Fruit fly (Drosophila melanogaster): Measurements from ENCODE around the gene Tbc1d15-17.

The Tbc1d15-17 gene

dm6 chr2L:207129-207813 lies at the start of gene Tbc1d15-17, which contains the start of gene CG11617:
Gene Tbc1d15-17 (plus strand): TSS chr2L:207179.
Gene CG11617 (minus strand): TSS chr2L:207297.
- TF ChIP-seq CG4318 (GFP tag; optimal IDR thresholded peaks at IDR 0.05) = no peak
- no peak for TF ChIP-seq cyc (GFP tag; optimal IDR thresholded peaks at IDR 0.05)
- no peak for TF ChIP-seq Sox102F (GFP tag; optimal IDR thresholded peaks at IDR 0.05)

dm6 chr2L:158649-159257 lies 48.2 kb upstream of the Tbc1d15-17 start, which contains the start of the genes CG33635 and spen:
Gene CG33635 (minus strand): TSS chr2L:158664.
Gene spen (plus strand): TSS chr2L:159032.
- TF ChIP-seq cyc (GFP tag; optimal IDR thresholded peaks at IDR 0.05) = no peak
- no peak for TF ChIP-seq CG8632 (GFP tag; optimal IDR thresholded peaks at IDR 0.05)
- TF ChIP-seq net (GFP tag; optimal IDR thresholded peaks at IDR 0.05) = peak; percentile 41
- no peak for TF ChIP-seq Lpt (GFP tag; optimal IDR thresholded peaks at IDR 0.05)
- TF ChIP-seq CG4318 (GFP tag; optimal IDR thresholded peaks at IDR 0.05) = no peak
- no peak for TF ChIP-seq CG10631 (GFP tag; optimal IDR thresholded peaks at IDR 0.05)
- TF ChIP-seq Ets21C (GFP tag; optimal IDR thresholded peaks at IDR 0.05) = no peak
- TF ChIP-seq Sox15 (GFP tag; optimal IDR thresholded peaks at IDR 0.05) = no peak
- TF ChIP-seq CG8319 (GFP tag; optimal IDR thresholded peaks at IDR 0.05) = no peak
- peak; percentile 52 for TF ChIP-seq Eip93F (GFP tag; optimal IDR thresholded peaks at IDR 0.05)
- no peak for TF ChIP-seq Hr4 (GFP tag; optimal IDR thresholded peaks at IDR 0.05)
- no peak for TF ChIP-seq CG6792 (GFP tag; optimal IDR thresholded peaks at IDR 0.05)
- TF ChIP-seq salr (GFP tag; optimal IDR thresholded peaks at IDR 0.05) = peak in 1 of 2 experiments; percentile 14
- no peak for TF ChIP-seq CG32006 (GFP tag; optimal IDR thresholded peaks at IDR 0.05)
- TF ChIP-seq eg (GFP tag; IDR thresholded peaks at IDR 0.05) = no peak
- TF ChIP-seq CG3032 (tag; optimal IDR thresholded peaks at IDR 0.05) = no peak
- TF ChIP-seq Eip75B (GFP tag; optimal IDR thresholded peaks at IDR 0.05) = peak; percentile 34
- no peak for TF ChIP-seq svp (GFP tag)
- peak; percentile 58 for TF ChIP-seq esn (GFP tag; optimal IDR thresholded peaks at IDR 0.05)
- no peak for TF ChIP-seq CG6276 (GFP tag; optimal IDR thresholded peaks at IDR 0.05)
- peak; percentile 53 for TF ChIP-seq CG16779 (tag; optimal IDR thresholded peaks at IDR 0.05)
- peak; percentile 52 for TF ChIP-seq CG1621 (tag; optimal IDR thresholded peaks at IDR 0.05)
- peak; percentile 59 for TF ChIP-seq CG3919 (GFP tag; optimal IDR thresholded peaks at IDR 0.05)
- TF ChIP-seq CG11902 (GFP tag; optimal IDR thresholded peaks at IDR 0.05) = no peak
- TF ChIP-seq CG31627 (GFP tag; optimal IDR thresholded peaks at IDR 0.05) = no peak
- TF ChIP-seq fd85E (GFP tag; optimal IDR thresholded peaks at IDR 0.05) = peak; percentile 50
- peak; percentile 62 for TF ChIP-seq Sox14 (GFP tag; optimal IDR thresholded peaks at IDR 0.05)
- no peak for TF ChIP-seq Blimp-1 (GFP tag; optimal IDR thresholded peaks at IDR 0.05)
- no peak for TF ChIP-seq acj6 (GFP tag; optimal IDR thresholded peaks at IDR 0.05)
- peak; percentile 1 for TF ChIP-seq CG7368 (GFP tag; optimal IDR thresholded peaks at IDR 0.05)
- no peak for TF ChIP-seq pdm3 (GFP tag; optimal IDR thresholded peaks at IDR 0.05)
- no peak for TF ChIP-seq CG11294 (GFP tag; IDR thresholded peaks at IDR 0.05)
- no peak for TF ChIP-seq CG10669 (GFP tag; optimal IDR thresholded peaks at IDR 0.05)
- TF ChIP-seq OdsH (GFP tag; optimal IDR thresholded peaks at IDR 0.05) = no peak
- no peak for TF ChIP-seq Gug (GFP tag; IDR thresholded peaks at IDR 0.05)
- no peak for TF ChIP-seq dac (GFP tag; optimal IDR thresholded peaks at IDR 0.05)
- TF ChIP-seq Met (GFP tag; optimal IDR thresholded peaks at IDR 0.05) = no peak
- peak; percentile 84 for TF ChIP-seq Eip78C (GFP tag)
- no peak for TF ChIP-seq Sox102F (GFP tag; optimal IDR thresholded peaks at IDR 0.05)
- peak; percentile 37 for TF ChIP-seq Ets96B (tag; optimal IDR thresholded peaks at IDR 0.05)
- TF ChIP-seq CG34406 (GFP tag; optimal IDR thresholded peaks at IDR 0.05) = no peak
- TF ChIP-seq CG9139 (GFP tag; optimal IDR thresholded peaks at IDR 0.05) = peak; percentile 24
- TF ChIP-seq fkh (GFP tag; optimal IDR thresholded peaks at IDR 0.05) = peak; percentile 76
- TF ChIP-seq Hr38 (GFP tag; optimal IDR thresholded peaks at IDR 0.05) = no peak
- peak; percentile 35 for TF ChIP-seq topi (GFP tag; optimal IDR thresholded peaks at IDR 0.05)
- TF ChIP-seq CG8119 (GFP tag; IDR thresholded peaks at IDR 0.05) = no peak
- no peak for TF ChIP-seq spab (GFP tag; optimal IDR thresholded peaks at IDR 0.05)
- TF ChIP-seq CG15336 (GFP tag; IDR thresholded peaks at IDR 0.05) = no peak
- TF ChIP-seq vri (GFP tag; optimal IDR thresholded peaks at IDR 0.05) = peak; percentile 82
